Fruit fly (Drosophila melanogaster) whole organism, embryonic: ENCODE results near the gene CG5107.

Experiments
- CG10274 ChIP-seq: fragments of 200-800 bp; sonication (Bioruptor generic); optimal IDR thresholded peaks from 3 replicates; lab custom pipeline; 2017; ENCODE audit warnings: missing biosample characterization, mild to moderate bottlenecking, missing genetic modification characterization
- CG11085 ChIP-seq: fragments of 200-800 bp; sonication (Bioruptor generic); IDR thresholded peaks from 2 replicates; pipeline ENCODE4 v1.3.6; 2022; ENCODE audit warnings: missing biosample characterization, missing genetic modification characterization
- CG12236 ChIP-seq: fragments of 200-800 bp; sonication (Bioruptor generic); optimal IDR thresholded peaks from 2 replicates; lab custom pipeline; 2016; ENCODE audit warnings: missing biosample characterization, missing genetic modification characterization
- CG12744 ChIP-seq: fragments of 200-800 bp; sonication (Bioruptor generic); optimal IDR thresholded peaks from 2 replicates; lab custom pipeline; 2016; ENCODE audit warnings: missing biosample characterization, missing genetic modification characterization
- CG12942 ChIP-seq: fragments of 200-800 bp; sonication (Bioruptor generic); optimal IDR thresholded peaks from 3 replicates; lab custom pipeline; 2016; ENCODE audit warnings: missing biosample characterization, missing genetic modification characterization
- CG13287 ChIP-seq: fragments of 200-800 bp; sonication (Bioruptor generic); IDR thresholded peaks from 2 replicates; pipeline ENCODE4 v1.3.6; 2022; ENCODE audit warnings: missing biosample characterization, missing genetic modification characterization; ENCODE audit not compliant: partially characterized antibody
- CG1602 ChIP-seq: fragments of 200-800 bp; sonication (Bioruptor generic); optimal IDR thresholded peaks from 3 replicates; lab custom pipeline; 2016; ENCODE audit warnings: missing biosample characterization, missing genetic modification characterization
- CG16815 ChIP-seq: fragments of 200-800 bp; sonication (Bioruptor generic); optimal IDR thresholded peaks from 3 replicates; lab custom pipeline; 2017; ENCODE audit warnings: missing biosample characterization, mild to moderate bottlenecking, missing genetic modification characterization
- CG17912 ChIP-seq: fragments of 200-800 bp; sonication (Bioruptor generic); optimal IDR thresholded peaks from 2 replicates; lab custom pipeline; 2018; ENCODE audit warnings: missing biosample characterization, mild to moderate bottlenecking, missing genetic modification characterization
- CG18599 ChIP-seq: fragments of 200-800 bp; sonication (Bioruptor generic); optimal IDR thresholded peaks from 3 replicates; lab custom pipeline; 2017; ENCODE audit warnings: missing biosample characterization, missing genetic modification characterization, mild to moderate bottlenecking, moderate library complexity, missing genetic modification reagents
- CG2875 ChIP-seq: fragments of 200-800 bp; sonication (Bioruptor generic); optimal IDR thresholded peaks from 2 replicates; lab custom pipeline; 2017; ENCODE audit warnings: missing biosample characterization, mild to moderate bottlenecking, missing genetic modification characterization, missing genetic modification reagents
- CG33213 ChIP-seq: fragments of 200-800 bp; sonication (Bioruptor generic); optimal IDR thresholded peaks from 3 replicates; lab custom pipeline; 2016; ENCODE audit warnings: missing biosample characterization, missing genetic modification characterization
- CG4360 ChIP-seq: fragments of 200-800 bp; sonication (Bioruptor generic); IDR thresholded peaks from 2 replicates; pipeline ENCODE4 v1.3.6; 2022; ENCODE audit warnings: missing biosample characterization, missing genetic modification characterization
- CG6175 ChIP-seq: fragments of 200-800 bp; sonication (Bioruptor generic); IDR thresholded peaks from 3 replicates; pipeline ENCODE4 v1.3.6; 2022; ENCODE audit warnings: missing biosample characterization, missing genetic modification characterization
- CG6689 ChIP-seq: fragments of 200-800 bp; sonication (Bioruptor generic); IDR thresholded peaks from 2 replicates; pipeline ENCODE4 v1.3.6; 2022; ENCODE audit warnings: missing biosample characterization, missing genetic modification characterization
- CG7357 ChIP-seq: fragments of 200-800 bp; sonication (Bioruptor generic); IDR thresholded peaks from 3 replicates; pipeline ENCODE4 v1.3.6; 2022; ENCODE audit warnings: missing biosample characterization, missing genetic modification characterization
- CG8281 ChIP-seq: fragments of 200-800 bp; sonication (Bioruptor generic); optimal IDR thresholded peaks from 2 replicates; lab custom pipeline; 2018; ENCODE audit warnings: missing biosample characterization, mild to moderate bottlenecking, missing genetic modification characterization, moderate library complexity
- CHES-1-like ChIP-seq: fragments of 200-800 bp; sonication (Bioruptor generic); optimal IDR thresholded peaks from 2 replicates; lab custom pipeline; 2016; ENCODE audit warnings: missing biosample characterization, missing genetic modification characterization
- Elba2 ChIP-seq: fragments of 200-800 bp; sonication (Bioruptor generic); optimal IDR thresholded peaks from 3 replicates; lab custom pipeline; 2016; ENCODE audit warnings: missing biosample characterization, missing genetic modification characterization
- HLHmδ ChIP-seq: fragments of 200-800 bp; sonication (Bioruptor generic); optimal IDR thresholded peaks from 2 replicates; lab custom pipeline; 2018; ENCODE audit warnings: missing biosample characterization, mild to moderate bottlenecking, missing genetic modification characterization, moderate library complexity
- Rx ChIP-seq: fragments of 200-800 bp; sonication (Bioruptor generic); IDR thresholded peaks from 2 replicates; pipeline ENCODE4 v1.3.6; 2022; ENCODE audit warnings: missing biosample characterization, missing genetic modification characterization
- Sox100B ChIP-seq: fragments of 200-800 bp; sonication (Bioruptor generic); optimal IDR thresholded peaks from 3 replicates; lab custom pipeline; 2018; ENCODE audit warnings: missing biosample characterization, mild to moderate bottlenecking, missing genetic modification characterization
- Taf1 ChIP-seq: fragments of 200-800 bp; sonication (Bioruptor generic); IDR thresholded peaks from 2 replicates; pipeline ENCODE4 v1.3.6; 2022; ENCODE audit warnings: missing biosample characterization, missing genetic modification characterization
- Tbp ChIP-seq: fragments of >200 bp; optimal IDR thresholded peaks from 2 replicates; lab custom pipeline; 2018; ENCODE audit warnings: missing biosample characterization, missing genetic modification characterization
- chinmo ChIP-seq: fragments of 200-800 bp; sonication (Bioruptor generic); IDR thresholded peaks from 4 replicates; pipeline ENCODE4 v1.3.6; 2022; ENCODE audit warnings: missing biosample characterization, missing genetic modification characterization; ENCODE audit not compliant: partially characterized antibody
- dmrt11E ChIP-seq: fragments of 200-800 bp; sonication (Bioruptor generic); optimal IDR thresholded peaks from 3 replicates; lab custom pipeline; 2018; ENCODE audit warnings: missing biosample characterization, mild to moderate bottlenecking, missing genetic modification characterization, moderate library complexity
- dysf ChIP-seq: fragments of 200-800 bp; sonication (Bioruptor generic); IDR thresholded peaks from 3 replicates; pipeline ENCODE4 v1.3.6; 2022; ENCODE audit warnings: missing biosample characterization, missing genetic modification characterization
- en ChIP-seq: fragments of 200-800 bp; sonication (Bioruptor generic); optimal IDR thresholded peaks from 2 replicates; lab custom pipeline; 2016; ENCODE audit warnings: missing biosample characterization, missing genetic modification characterization
- fd3F ChIP-seq: fragments of 200-800 bp; sonication (Bioruptor generic); optimal IDR thresholded peaks from 2 replicates; lab custom pipeline; 2018; ENCODE audit warnings: missing biosample characterization, mild to moderate bottlenecking, missing genetic modification characterization, moderate library complexity
- kay ChIP-seq: fragments of 200-800 bp; sonication (Bioruptor generic); optimal IDR thresholded peaks from 2 replicates; lab custom pipeline; 2016; ENCODE audit warnings: missing biosample characterization, missing genetic modification characterization
- klu ChIP-seq: fragments of 200-800 bp; sonication (Bioruptor generic); IDR thresholded peaks from 2 replicates; pipeline ENCODE4 v1.3.6; 2022; ENCODE audit warnings: missing biosample characterization, missing genetic modification characterization
- nerfin-1 ChIP-seq: fragments of 200-800 bp; sonication (Bioruptor generic); optimal IDR thresholded peaks from 3 replicates; lab custom pipeline; 2019; ENCODE audit warnings: missing biosample characterization, mild to moderate bottlenecking, missing genetic modification characterization, moderate library complexity
- nmo ChIP-seq: fragments of 200-800 bp; sonication (Bioruptor generic); optimal IDR thresholded peaks from 2 replicates; lab custom pipeline; 2018; ENCODE audit warnings: missing biosample characterization, mild to moderate bottlenecking, missing genetic modification characterization, moderate library complexity
- nom ChIP-seq: fragments of 200-800 bp; sonication (Bioruptor generic); optimal IDR thresholded peaks from 2 replicates; lab custom pipeline; 2017; ENCODE audit warnings: missing biosample characterization, missing genetic modification characterization, mild to moderate bottlenecking, moderate library complexity, missing genetic modification reagents
- oc ChIP-seq: fragments of 200-800 bp; sonication (Bioruptor generic); optimal IDR thresholded peaks from 2 replicates; lab custom pipeline; 2018; ENCODE audit warnings: missing biosample characterization, mild to moderate bottlenecking, missing genetic modification characterization, moderate library complexity
- pros ChIP-seq: fragments of 200-800 bp; sonication (Bioruptor generic); optimal IDR thresholded peaks from 3 replicates; lab custom pipeline; 2019; ENCODE audit warnings: missing biosample characterization, mild to moderate bottlenecking, missing genetic modification characterization, moderate library complexity
- pum ChIP-seq: fragments of 200-800 bp; sonication (Bioruptor generic); optimal IDR thresholded peaks from 2 replicates; lab custom pipeline; 2016; ENCODE audit warnings: missing biosample characterization, missing genetic modification characterization
- wor ChIP-seq: fragments of 200-800 bp; sonication (Bioruptor generic); IDR thresholded peaks from 2 replicates; pipeline ENCODE4 v1.3.6; 2022; ENCODE audit warnings: missing biosample characterization, missing genetic modification characterization

CG5107 gene

dm6 chr3R:25519465-25520071 lies 14.6 kb downstream of the CG5107 start (continued):
- TF ChIP-seq CG18599 (GFP tag; lab: Kevin White, UChicago) = peak; percentile 40
- peak; percentile 12 for TF ChIP-seq CG1602 (GFP tag; lab: Kevin White, UChicago)
- TF ChIP-seq CG10274 (GFP tag; lab: Kevin White, UChicago) = no peak
- TF ChIP-seq Sox100B (GFP tag; lab: Kevin White, UChicago) = peak; percentile 41
- TF ChIP-seq CG12236 (GFP tag; lab: Kevin White, UChicago) = no peak
- TF ChIP-seq CHES-1-like = no peak
- TF ChIP-seq klu (GFP tag; lab: Robert Waterston, UW) = no peak
- no peak for TF ChIP-seq CG11085 (GFP tag; lab: Robert Waterston, UW)
- TF ChIP-seq CG12942 (GFP tag; lab: Kevin White, UChicago) = no peak
- TF ChIP-seq oc (tag; lab: Kevin White, UChicago) = peak; percentile 30
- TF ChIP-seq nmo (GFP tag; lab: Kevin White, UChicago) = peak; percentile 55
- no peak for TF ChIP-seq Rx (GFP tag; lab: Robert Waterston, UW)
- TF ChIP-seq wor (GFP tag; lab: Robert Waterston, UW) = peak; percentile 22; the same call in 1 of the 2 replicates
- TF ChIP-seq CG16815 (GFP tag; lab: Kevin White, UChicago) = no peak
- no peak for TF ChIP-seq CG7357 (GFP tag; lab: Robert Waterston, UW)
- TF ChIP-seq Taf1 (GFP tag; lab: Robert Waterston, UW) = no peak
- no peak for TF ChIP-seq CG12744 (GFP tag; lab: Kevin White, UChicago)
- no peak for TF ChIP-seq CG17912
- TF ChIP-seq dysf (GFP tag; lab: Robert Waterston, UW) = no peak
- no peak for TF ChIP-seq CG13287 (GFP tag; lab: Robert Waterston, UW)
- TF ChIP-seq Elba2 (GFP tag; lab: Kevin White, UChicago) = no peak
- no peak for TF ChIP-seq CG6175 (GFP tag; lab: Robert Waterston, UW)
- TF ChIP-seq nerfin-1 (tag; lab: Kevin White, UChicago) = peak; percentile 82
- no peak for TF ChIP-seq HLHmδ (GFP tag; lab: Kevin White, UChicago)
- peak; percentile 29 for TF ChIP-seq pros (GFP tag; lab: Kevin White, UChicago)
- no peak for TF ChIP-seq fd3F
- no peak for TF ChIP-seq CG33213 (GFP tag; lab: Kevin White, UChicago)
- no peak for TF ChIP-seq CG8281 (tag; lab: Kevin White, UChicago)
- no peak for TF ChIP-seq kay
- no peak for TF ChIP-seq en (GFP tag; lab: Kevin White, UChicago)
- TF ChIP-seq pum (GFP tag; lab: Kevin White, UChicago) = no peak
- 0 out of 2 replicates have a peak, but pooled peaks have one; percentile 26 for TF ChIP-seq CG6689
- TF ChIP-seq Tbp = no peak

- TF ChIP-seq dmrt11E (tag; lab: Kevin White, UChicago) = no peak
- no peak for TF ChIP-seq CG2875 (GFP tag; lab: Kevin White, UChicago)
- TF ChIP-seq chinmo (GFP tag; lab: Robert Waterston, UW) = peak; percentile 80; the same call in 1 of the 4 replicates
- no peak for TF ChIP-seq CG4360 (GFP tag; lab: Robert Waterston, UW)
- peak; percentile 60 for TF ChIP-seq nom (GFP tag; lab: Kevin White, UChicago)
Measured at dm6 chr3R:25529289-25529688, 24.3 kb downstream of the CG5107 start.
